Worm (Caenorhabditis elegans): ENCODE data around the gene C15B12.4.

- TF ChIP-seq F57C9.4 (tag; optimal IDR thresholded peaks at IDR 0.05), result no peak
- TF ChIP-seq mes-4 (tag; optimal IDR thresholded peaks at IDR 0.05), result no peak
- no peak for TF ChIP-seq C06A6.2 (GFP tag; conservative IDR thresholded peaks at IDR 0.05)
- TF ChIP-seq madf-3 (GFP tag; IDR thresholded peaks at IDR 0.05), result no peak
- TF ChIP-seq unc-130 (GFP tag; optimal IDR thresholded peaks at IDR 0.05), result no peak
- no peak for TF ChIP-seq egl-44 (GFP tag; IDR thresholded peaks at IDR 0.05)
- no peak for TF ChIP-seq Y79H2A.3 (GFP tag; conservative IDR thresholded peaks at IDR 0.05)
- TF ChIP-seq F57A8.1 (GFP tag; optimal IDR thresholded peaks at IDR 0.05), result no peak
These were observed 36.3 kb upstream of the C15B12.4 start for ce11 chrX:6509813-6510212.

All from whole organism, young adult.